Worm (Caenorhabditis elegans) whole organism, young adult: ENCODE results near the gene vha-14.

Experiments
- B0019.2 ChIP-seq: fragments of 200-800 bp; sonication (Bioruptor generic); conservative IDR thresholded peaks from 2 replicates; pipeline ENCODE4 v1.3.6; 2022; ENCODE audit warnings: missing genetic modification reagents, missing genetic modification characterization, missing compliant biosample characterization
- C06A6.2 ChIP-seq: fragments of 200-800 bp; sonication (Bioruptor generic); conservative IDR thresholded peaks from 2 replicates; pipeline ENCODE4 v1.3.6; 2022; ENCODE audit warnings: missing genetic modification characterization, missing compliant biosample characterization
- F57C9.4 ChIP-seq: sonication (generic microtip); optimal IDR thresholded peaks from 2 replicates; lab custom pipeline; 2017; ENCODE audit warnings: mild to moderate bottlenecking, missing genetic modification characterization, missing compliant biosample characterization
- ama-1 ChIP-seq, 3 experiments: fragments of 150-350 bp in 1 of 3; sonication (generic microtip) in 2 of 3; optimal IDR thresholded peaks; 2 replicates each; lab custom pipeline; 2014 to 2018; ENCODE audit warnings: missing biosample characterization in 2 of 3, missing genetic modification characterization in 2 of 3, missing genetic modification reagents in 2 of 3
- aptf-3 ChIP-seq: fragments of 200-800 bp; sonication (Bioruptor generic); IDR thresholded peaks from 2 replicates; pipeline ENCODE4 v1.3.6; 2022; ENCODE audit warnings: missing genetic modification characterization, missing compliant biosample characterization
- lin-54 ChIP-seq: fragments of 200-800 bp; sonication (Bioruptor generic); optimal IDR thresholded peaks from 2 replicates; lab custom pipeline; 2018; ENCODE audit warnings: mild to moderate bottlenecking, missing genetic modification characterization, missing compliant biosample characterization
- sea-2 ChIP-seq: fragments of 200-800 bp; sonication (Bioruptor generic); IDR thresholded peaks from 2 replicates; pipeline ENCODE4 v1.3.6; 2022; ENCODE audit warnings: missing genetic modification characterization, missing compliant biosample characterization
- snpc-4 ChIP-seq, 5 experiments: fragments of 150-350 bp in 1 of 5; sonication (generic microtip) in 4 of 5; optimal IDR thresholded peaks; 2 replicates each; lab custom pipeline; 2014 to 2018; ENCODE audit warnings: missing genetic modification characterization in 5 of 5, missing biosample characterization in 3 of 5, antibody characterized with exemption in 2 of 5, mild to moderate bottlenecking in 2 of 5, missing compliant biosample characterization in 2 of 5, missing genotype in 2 of 5, moderate library complexity in 2 of 5, missing genetic modification reagents in 1 of 5
- zim-3 ChIP-seq: sonication (generic microtip); optimal IDR thresholded peaks from 2 replicates; lab custom pipeline; 2017; ENCODE audit warnings: mild to moderate bottlenecking, missing genetic modification characterization, moderate library complexity, missing compliant biosample characterization
- ztf-3 ChIP-seq: fragments of 200-800 bp; sonication (Bioruptor generic); optimal IDR thresholded peaks from 2 replicates; lab custom pipeline; 2018; ENCODE audit warnings: mild to moderate bottlenecking, missing genetic modification characterization, missing compliant biosample characterization

DNA sequence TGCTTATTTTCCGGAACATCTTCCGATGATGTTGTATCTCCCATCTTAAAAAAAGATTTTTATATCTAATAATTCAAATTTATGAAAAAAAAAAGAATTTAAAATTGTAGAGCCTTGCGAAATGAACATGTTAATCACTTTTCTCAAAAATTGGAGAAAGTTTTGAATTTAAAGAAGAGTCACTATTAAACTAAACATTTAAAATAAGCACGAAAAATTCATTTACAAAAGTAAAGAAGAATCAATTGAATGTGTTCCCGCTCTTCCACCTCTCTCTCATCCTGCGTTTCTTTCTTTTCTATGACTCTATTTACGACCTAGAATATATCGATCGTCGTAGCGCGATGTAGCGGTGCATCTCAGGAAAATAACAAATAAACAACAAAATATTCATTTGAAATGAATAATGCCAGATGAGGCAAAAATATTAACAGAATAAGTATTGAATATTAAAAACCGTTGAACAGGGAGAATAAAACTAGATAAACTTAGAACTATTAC is 30.8 kb downstream of the vha-14 start, which contains the start of gene ZK1098.3:
- TF ChIP-seq C06A6.2 (no peak), lin-54 (GFP tag; lab: Kevin White, UChicago) (no peak), aptf-3 (GFP tag; lab: Robert Waterston, UW) (no peak), sea-2 (GFP tag; lab: Robert Waterston, UW) (no peak), B0019.2 (no peak), ama-1 (optimal IDR thresholded peaks at IDR 0.05; lab: Kevin White, UChicago) (no peak), ama-1 (GFP tag; optimal IDR thresholded peaks at IDR 0.05; lab: Kevin White, UChicago) (no peak), ztf-3 (GFP tag; lab: Kevin White, UChicago) (no peak), zim-3 (tag; lab: Kevin White, UChicago) (no peak), snpc-4 (GFP tag; optimal IDR thresholded peaks at IDR 0.05; lab: Kevin White, UChicago) (no peak), snpc-4 (tag; optimal IDR thresholded peaks at IDR 0.05; lab: Kevin White, UChicago) (no peak), F57C9.4 (no peak)
